Worm (Caenorhabditis elegans) whole organism, L1 larva: ENCODE measurements around the gene frh-1.

ENCODE experiments used
- C04F5.9 ChIP-seq: sonication (generic microtip); optimal IDR thresholded peaks from 2 replicates; lab custom pipeline; 2016; ENCODE audit warnings: missing genetic modification characterization, missing compliant biosample characterization
- F16B12.6 ChIP-seq: fragments of 150-350 bp; optimal IDR thresholded peaks from 2 replicates; lab custom pipeline; 2014; ENCODE audit warnings: missing biosample characterization, missing genetic modification characterization
- aha-1 ChIP-seq: fragments of 150-350 bp; optimal IDR thresholded peaks from 2 replicates; lab custom pipeline; 2014; ENCODE audit warnings: missing biosample characterization, missing genetic modification characterization
- blmp-1 ChIP-seq: fragments of 150-350 bp; optimal IDR thresholded peaks from 2 replicates; lab custom pipeline; 2014; ENCODE audit warnings: missing biosample characterization, missing genetic modification characterization
- ceh-8 ChIP-seq: fragments of 200-800 bp; sonication (Bioruptor generic); optimal IDR thresholded peaks from 2 replicates; lab custom pipeline; 2018; ENCODE audit warnings: mild to moderate bottlenecking, missing genetic modification characterization, moderate library complexity, missing compliant biosample characterization
- ceh-88 ChIP-seq: fragments of 200-800 bp; sonication (Bioruptor generic); IDR thresholded peaks from 2 replicates; pipeline ENCODE4 v1.3.6; 2022; ENCODE audit warnings: missing genetic modification characterization, missing compliant biosample characterization
- ceh-90 ChIP-seq: sonication (generic microtip); optimal IDR thresholded peaks from 2 replicates; lab custom pipeline; 2016; ENCODE audit warnings: missing genetic modification characterization, missing compliant biosample characterization
- dsc-1 ChIP-seq: sonication (generic microtip); optimal IDR thresholded peaks from 2 replicates; lab custom pipeline; 2016; ENCODE audit warnings: mild to moderate bottlenecking, missing genetic modification characterization, missing compliant biosample characterization
- egl-13 ChIP-seq: sonication (generic microtip); optimal IDR thresholded peaks from 2 replicates; lab custom pipeline; 2016; ENCODE audit warnings: missing genotype, missing genetic modification reagents, missing genetic modification characterization, missing compliant biosample characterization
- ets-5 ChIP-seq: fragments of 200-800 bp; sonication (Bioruptor generic); IDR thresholded peaks from 2 replicates; pipeline ENCODE4 v1.3.6; 2022; ENCODE audit warnings: missing genetic modification characterization, missing compliant biosample characterization
- fkh-10 ChIP-seq: sonication (generic microtip); optimal IDR thresholded peaks from 2 replicates; lab custom pipeline; 2017; ENCODE audit warnings: missing biosample characterization, missing genetic modification reagents, missing genetic modification characterization
- fkh-8 ChIP-seq: sonication (generic microtip); optimal IDR thresholded peaks from 2 replicates; lab custom pipeline; 2016; ENCODE audit warnings: mild to moderate bottlenecking, missing genetic modification characterization, missing compliant biosample characterization
- hlh-17 ChIP-seq: fragments of 200-800 bp; sonication (Bioruptor generic); optimal IDR thresholded peaks from 2 replicates; lab custom pipeline; 2018; ENCODE audit warnings: missing genetic modification characterization, mild to moderate bottlenecking, missing compliant biosample characterization, moderate library complexity, borderline replicate concordance
- hpl-2 ChIP-seq: fragments of 150-350 bp; optimal IDR thresholded peaks from 2 replicates; lab custom pipeline; 2014; ENCODE audit warnings: missing biosample characterization, missing genetic modification reagents, missing genetic modification characterization
- jun-1 ChIP-seq: fragments of 150-350 bp; optimal IDR thresholded peaks from 2 replicates; lab custom pipeline; 2014; ENCODE audit warnings: missing biosample characterization, missing genetic modification reagents, missing genetic modification characterization
- lin-14 ChIP-seq: fragments of 200-800 bp; sonication (Bioruptor generic); optimal IDR thresholded peaks from 2 replicates; lab custom pipeline; 2018; ENCODE audit warnings: mild to moderate bottlenecking, missing genetic modification characterization, moderate library complexity, missing compliant biosample characterization
- lin-15B ChIP-seq: fragments of 150-350 bp; sonication (generic microtip); optimal IDR thresholded peaks from 3 replicates; lab custom pipeline; 2014; ENCODE audit warnings: missing biosample characterization, missing genetic modification characterization
- lin-35 ChIP-seq, 2 experiments: fragments of 150-350 bp; optimal IDR thresholded peaks; 2 replicates each; lab custom pipeline; 2014; ENCODE audit warnings: missing biosample characterization in 2 of 2, missing genetic modification characterization in 2 of 2, missing genetic modification reagents in 2 of 2
- lir-3 ChIP-seq: sonication (generic microtip); optimal IDR thresholded peaks from 2 replicates; lab custom pipeline; 2016; ENCODE audit warnings: mild to moderate bottlenecking, missing genetic modification characterization, moderate library complexity, missing compliant biosample characterization; ENCODE audit not compliant: poor library complexity
- lsy-2 ChIP-seq, 2 experiments: fragments of 150-350 bp; optimal IDR thresholded peaks; 2 replicates each; lab custom pipeline; 2014; ENCODE audit warnings: missing biosample characterization in 2 of 2, missing genetic modification characterization in 2 of 2
- mep-1 ChIP-seq: fragments of 150-350 bp; optimal IDR thresholded peaks from 2 replicates; lab custom pipeline; 2014; ENCODE audit warnings: missing biosample characterization, missing genetic modification characterization
- nhr-11 ChIP-seq: fragments of 150-350 bp; optimal IDR thresholded peaks from 2 replicates; lab custom pipeline; 2014; ENCODE audit warnings: missing biosample characterization, missing genetic modification characterization
- nhr-12 ChIP-seq: sonication (generic microtip); optimal IDR thresholded peaks from 2 replicates; lab custom pipeline; 2017; ENCODE audit warnings: missing biosample characterization, missing genetic modification characterization
- nhr-19 ChIP-seq: fragments of 200-800 bp; sonication (Bioruptor generic); conservative IDR thresholded peaks from 2 replicates; pipeline ENCODE4 v1.3.6; 2022; ENCODE audit warnings: missing genetic modification characterization, missing compliant biosample characterization
- nhr-237 ChIP-seq: fragments of 150-350 bp; optimal IDR thresholded peaks from 2 replicates; lab custom pipeline; 2014; ENCODE audit warnings: missing biosample characterization, missing genetic modification characterization
- nhr-47 ChIP-seq: sonication (generic microtip); optimal IDR thresholded peaks from 2 replicates; lab custom pipeline; 2016; ENCODE audit warnings: mild to moderate bottlenecking, missing genetic modification characterization, moderate library complexity, missing compliant biosample characterization
- nhr-71 ChIP-seq: sonication (generic microtip); optimal IDR thresholded peaks from 2 replicates; lab custom pipeline; 2016; ENCODE audit warnings: mild to moderate bottlenecking, missing genetic modification characterization, moderate library complexity, missing compliant biosample characterization
- nhr-84 ChIP-seq: sonication (generic microtip); optimal IDR thresholded peaks from 2 replicates; lab custom pipeline; 2017; ENCODE audit warnings: missing biosample characterization, missing genetic modification characterization
- nhr-90 ChIP-seq: sonication (generic microtip); optimal IDR thresholded peaks from 2 replicates; lab custom pipeline; 2016; ENCODE audit warnings: mild to moderate bottlenecking, missing genetic modification characterization, missing compliant biosample characterization; ENCODE audit not compliant: poor library complexity
- pag-3 ChIP-seq: sonication (generic microtip); optimal IDR thresholded peaks from 2 replicates; lab custom pipeline; 2017; ENCODE audit warnings: missing genetic modification characterization, mild to moderate bottlenecking, missing compliant biosample characterization, antibody characterized with exemption, borderline replicate concordance; ENCODE audit not compliant: insufficient read depth
- pax-3 ChIP-seq: fragments of 200-800 bp; sonication (Bioruptor generic); optimal IDR thresholded peaks from 2 replicates; lab custom pipeline; 2018; ENCODE audit warnings: mild to moderate bottlenecking, missing genetic modification characterization, moderate library complexity, missing compliant biosample characterization
- pqm-1 ChIP-seq: sonication (generic microtip); optimal IDR thresholded peaks from 3 replicates; lab custom pipeline; 2017; ENCODE audit warnings: missing biosample characterization, missing genetic modification characterization
- rnt-1 ChIP-seq: sonication (generic microtip); optimal IDR thresholded peaks from 2 replicates; lab custom pipeline; 2016; ENCODE audit warnings: mild to moderate bottlenecking, missing genetic modification characterization, moderate library complexity, missing compliant biosample characterization
- snu-23 ChIP-seq: sonication (generic microtip); optimal IDR thresholded peaks from 2 replicates; lab custom pipeline; 2016; ENCODE audit warnings: missing genetic modification characterization, missing compliant biosample characterization
- sox-4 ChIP-seq: sonication (generic microtip); optimal IDR thresholded peaks from 2 replicates; lab custom pipeline; 2016; ENCODE audit warnings: missing genetic modification characterization, missing compliant biosample characterization
- sptf-1 ChIP-seq: fragments of 150-350 bp; optimal IDR thresholded peaks from 2 replicates; lab custom pipeline; 2014; ENCODE audit warnings: missing biosample characterization, missing genetic modification characterization
- tbx-2 ChIP-seq: sonication (generic microtip); optimal IDR thresholded peaks from 2 replicates; lab custom pipeline; 2016; ENCODE audit warnings: missing genetic modification characterization, missing compliant biosample characterization
- tlp-1 ChIP-seq: fragments of 150-350 bp; optimal IDR thresholded peaks from 2 replicates; lab custom pipeline; 2014; ENCODE audit warnings: missing biosample characterization, missing genetic modification characterization
- unc-130 ChIP-seq: fragments of 150-350 bp; optimal IDR thresholded peaks from 2 replicates; lab custom pipeline; 2017; ENCODE audit warnings: missing biosample characterization, missing genetic modification characterization, inconsistent platforms
- unc-30 ChIP-seq: sonication (generic microtip); optimal IDR thresholded peaks from 2 replicates; lab custom pipeline; 2017; ENCODE audit warnings: missing biosample characterization, missing genetic modification characterization
- unc-86 ChIP-seq: sonication (generic microtip); optimal IDR thresholded peaks from 2 replicates; lab custom pipeline; 2016; ENCODE audit warnings: missing genetic modification characterization, missing compliant biosample characterization
- unc-98 ChIP-seq: fragments of 200-800 bp; sonication (Bioruptor generic); IDR thresholded peaks from 2 replicates; pipeline ENCODE4 v1.3.6; 2022; ENCODE audit warnings: missing genetic modification characterization, missing compliant biosample characterization
- xbp-1 ChIP-seq: sonication (generic microtip); optimal IDR thresholded peaks from 2 replicates; lab custom pipeline; 2016; ENCODE audit warnings: missing genetic modification characterization, missing compliant biosample characterization
- zag-1 ChIP-seq: fragments of 150-350 bp; optimal IDR thresholded peaks from 2 replicates; lab custom pipeline; 2014; ENCODE audit warnings: missing biosample characterization, missing genetic modification characterization
- zip-4 ChIP-seq: fragments of 200-800 bp; sonication (Bioruptor generic); optimal IDR thresholded peaks from 2 replicates; lab custom pipeline; 2018; ENCODE audit warnings: mild to moderate bottlenecking, missing genetic modification characterization, moderate library complexity, missing compliant biosample characterization
- ztf-11 ChIP-seq, 2 experiments: sonication (generic microtip); optimal IDR thresholded peaks; 2 replicates each; lab custom pipeline; 2016 to 2017; ENCODE audit warnings: missing genetic modification characterization in 2 of 2, missing biosample characterization in 1 of 2, missing compliant biosample characterization in 1 of 2
- ztf-4 ChIP-seq: fragments of 150-350 bp; optimal IDR thresholded peaks from 2 replicates; lab custom pipeline; 2014; ENCODE audit warnings: missing biosample characterization, missing genetic modification characterization

Gene frh-1

ce11 chrII:5952214-5952613 lies 35.0 kb downstream of the frh-1 start (continued):
- no peak for TF ChIP-seq tbx-2 (tag; lab: Kevin White, UChicago)
- peak; percentile 57 for TF ChIP-seq nhr-47 (tag; lab: Kevin White, UChicago)
- TF ChIP-seq nhr-237 (tag; lab: Kevin White, UChicago): no peak
- no peak for TF ChIP-seq blmp-1
- no peak for TF ChIP-seq unc-130
- TF ChIP-seq jun-1 (tag; lab: Kevin White, UChicago): no peak
- no peak for TF ChIP-seq fkh-10 (GFP tag; lab: Kevin White, UChicago)
- TF ChIP-seq xbp-1: no peak
- peak; percentile 73 for TF ChIP-seq dsc-1
- TF ChIP-seq nhr-90 (tag; lab: Kevin White, UChicago): no peak
- TF ChIP-seq zag-1 (tag; lab: Kevin White, UChicago): no peak
- no peak for TF ChIP-seq lin-15B (tag; lab: Kevin White, UChicago)
- no peak for TF ChIP-seq unc-98
- TF ChIP-seq pqm-1 (tag; lab: Kevin White, UChicago): no peak

DNA sequence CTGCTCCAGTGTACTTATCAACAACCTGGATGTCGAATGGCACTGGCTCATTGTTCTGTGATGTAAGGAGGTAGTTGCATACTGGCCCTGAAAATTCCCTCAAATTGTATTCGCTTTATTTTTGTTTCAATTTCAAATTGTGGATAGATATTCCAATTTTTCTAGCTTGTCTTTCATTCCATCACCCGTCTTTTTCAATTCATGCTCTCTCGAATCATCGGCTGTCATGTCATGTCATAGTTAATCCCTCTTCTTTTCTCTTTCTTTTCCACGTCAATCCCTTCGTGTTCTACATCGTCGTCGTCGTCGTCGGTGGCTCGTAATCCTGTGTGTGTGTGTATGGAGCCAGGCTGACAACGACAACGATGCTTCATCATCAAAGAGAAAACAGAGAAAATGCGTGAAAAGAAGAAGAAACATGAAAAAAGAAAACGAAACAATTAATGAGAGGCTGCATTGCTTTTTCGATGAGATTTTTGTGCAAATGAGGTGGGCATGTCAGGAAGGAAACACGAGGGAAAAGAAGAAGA lies 38.5 kb downstream of the frh-1 start:
- TF ChIP-seq unc-86 (tag; lab: Kevin White, UChicago) (peak; percentile 45), lin-35 (GFP tag; optimal IDR thresholded peaks at IDR 0.05; lab: Kevin White, UChicago) (no peak), unc-30 (no peak), fkh-8 (tag; lab: Kevin White, UChicago) (peak; percentile 4), lsy-2 (tag; optimal IDR thresholded peaks at IDR 0.05; lab: Kevin White, UChicago) (peak in 1 of 2 experiments; percentile 29), pax-3 (tag; lab: Kevin White, UChicago) (peak; percentile 2), nhr-71 (tag; lab: Kevin White, UChicago) (peak; percentile 40), zip-4 (GFP tag; lab: Kevin White, UChicago) (no peak), xbp-1 (no peak), ztf-11 (tag; optimal IDR thresholded peaks at IDR 0.05; lab: Kevin White, UChicago) (no peak), tlp-1 (no peak), nhr-11 (tag; lab: Kevin White, UChicago) (no peak), pag-3 (no peak), hpl-2 (GFP tag; lab: Kevin White, UChicago) (no peak), F16B12.6 (tag; lab: Kevin White, UChicago) (no peak), C04F5.9 (tag; lab: Kevin White, UChicago) (no peak), nhr-84 (tag; lab: Kevin White, UChicago) (no peak), aha-1 (tag; lab: Kevin White, UChicago) (no peak), snu-23 (GFP tag; lab: Kevin White, UChicago) (no peak), fkh-10 (GFP tag; lab: Kevin White, UChicago) (peak; percentile 6), ztf-4 (tag; lab: Kevin White, UChicago) (peak; percentile 20), hlh-17 (GFP tag; lab: Kevin White, UChicago) (no peak), nhr-19 (GFP tag; lab: Robert Waterston, UW) (no peak), ceh-8 (GFP tag; lab: Kevin White, UChicago) (no peak), ceh-88 (no peak), ceh-90 (no peak), dsc-1 (peak; percentile 78), sptf-1 (tag; lab: Kevin White, UChicago) (no peak), nhr-12 (tag; lab: Kevin White, UChicago) (no peak), lir-3 (no peak), nhr-47 (tag; lab: Kevin White, UChicago) (no peak), zag-1 (tag; lab: Kevin White, UChicago) (no peak), lin-14 (GFP tag; lab: Kevin White, UChicago) (peak; percentile 74), rnt-1 (tag; lab: Kevin White, UChicago) (no peak), sox-4 (tag; lab: Kevin White, UChicago) (peak; percentile 4), ets-5 (GFP tag; lab: Robert Waterston, UW) (no peak), egl-13 (peak; percentile 40), mep-1 (tag; lab: Kevin White, UChicago) (no peak)
